Fruit fly (Drosophila melanogaster) whole organism, pupa: ENCODE measurements around the gene CG33333.
A peak's percentile ranks its signal among the peaks of the same experiment; 100 is the strongest.

Experiments
- CG10348 ChIP-seq: fragments of 200-800 bp; sonication (Bioruptor generic); IDR thresholded peaks from 2 replicates; pipeline ENCODE4 v1.3.6; 2022; ENCODE audit warnings: missing biosample characterization, missing genetic modification characterization
- CG12605 ChIP-seq: fragments of 200-800 bp; sonication (Bioruptor generic); IDR thresholded peaks from 2 replicates; pipeline ENCODE4 v1.3.6; 2022; ENCODE audit warnings: missing biosample characterization, missing genetic modification characterization
- CG13204 ChIP-seq: fragments of 200-800 bp; sonication (Bioruptor generic); optimal IDR thresholded peaks from 2 replicates; lab custom pipeline; 2018; ENCODE audit warnings: missing biosample characterization, mild to moderate bottlenecking, missing genetic modification characterization, moderate library complexity
- CG14655 ChIP-seq: fragments of 200-800 bp; sonication (Bioruptor generic); optimal IDR thresholded peaks from 3 replicates; lab custom pipeline; 2017; ENCODE audit warnings: mild to moderate bottlenecking, missing biosample characterization, missing genetic modification reagents, missing genetic modification characterization
- CG15710 ChIP-seq: fragments of 200-800 bp; sonication (Bioruptor generic); optimal IDR thresholded peaks from 2 replicates; lab custom pipeline; 2018; ENCODE audit warnings: missing biosample characterization, mild to moderate bottlenecking, missing genetic modification characterization, moderate library complexity
- CG17806 ChIP-seq: fragments of 200-800 bp; sonication (Bioruptor generic); optimal IDR thresholded peaks from 2 replicates; lab custom pipeline; 2018; ENCODE audit warnings: missing biosample characterization, mild to moderate bottlenecking, missing genetic modification characterization, moderate library complexity
- CG32121 ChIP-seq: fragments of 200-800 bp; sonication (Bioruptor generic); IDR thresholded peaks from 2 replicates; pipeline ENCODE4 v1.3.6; 2022; ENCODE audit warnings: missing biosample characterization, missing genetic modification characterization
- CG34367 ChIP-seq: fragments of 200-800 bp; sonication (Bioruptor generic); optimal IDR thresholded peaks from 2 replicates; lab custom pipeline; 2018; ENCODE audit warnings: missing biosample characterization, mild to moderate bottlenecking, missing genetic modification characterization
- CG4496 ChIP-seq: fragments of 200-800 bp; sonication (Bioruptor generic); IDR thresholded peaks from 3 replicates; pipeline ENCODE4 v1.3.6; 2022; ENCODE audit warnings: missing biosample characterization, missing genetic modification characterization
- CG8159 ChIP-seq: fragments of 200-800 bp; sonication (Bioruptor generic); optimal IDR thresholded peaks from 3 replicates; lab custom pipeline; 2018; ENCODE audit warnings: missing biosample characterization, mild to moderate bottlenecking, missing genetic modification characterization, moderate library complexity
- CG8301 ChIP-seq: fragments of 200-800 bp; sonication (Bioruptor generic); optimal IDR thresholded peaks from 2 replicates; lab custom pipeline; 2018; ENCODE audit warnings: missing biosample characterization, mild to moderate bottlenecking, missing genetic modification characterization
- CG9948 ChIP-seq: fragments of 200-800 bp; sonication (Bioruptor generic); optimal IDR thresholded peaks from 2 replicates; lab custom pipeline; 2018; ENCODE audit warnings: missing biosample characterization, mild to moderate bottlenecking, missing genetic modification characterization, moderate library complexity
- D1 ChIP-seq: fragments of 200-800 bp; sonication (Bioruptor generic); optimal IDR thresholded peaks from 2 replicates; lab custom pipeline; 2018; ENCODE audit warnings: missing biosample characterization, mild to moderate bottlenecking, missing genetic modification characterization, moderate library complexity
- EcR ChIP-seq: fragments of 200-800 bp; sonication (Bioruptor generic); optimal IDR thresholded peaks from 3 replicates; lab custom pipeline; 2019; ENCODE audit warnings: missing biosample characterization, missing genetic modification characterization, mild to moderate bottlenecking, moderate library complexity, missing genetic modification reagents
- Ets98B ChIP-seq: fragments of 200-800 bp; sonication (Bioruptor generic); IDR thresholded peaks from 2 replicates; pipeline ENCODE4 v1.3.6; 2022; ENCODE audit warnings: missing biosample characterization, missing genetic modification characterization
- Pif1A ChIP-seq: fragments of 200-800 bp; sonication (Bioruptor generic); optimal IDR thresholded peaks from 3 replicates; lab custom pipeline; 2016; ENCODE audit warnings: missing biosample characterization, missing genetic modification characterization
- Pif1B ChIP-seq: fragments of 200-800 bp; sonication (Bioruptor generic); optimal IDR thresholded peaks from 3 replicates; lab custom pipeline; 2016; ENCODE audit warnings: missing biosample characterization, missing genetic modification characterization
- Snoo ChIP-seq: fragments of 200-800 bp; sonication (Bioruptor generic); optimal IDR thresholded peaks from 3 replicates; lab custom pipeline; 2017; ENCODE audit warnings: missing biosample characterization, mild to moderate bottlenecking, missing genetic modification characterization, inconsistent platforms
- fd96Ca ChIP-seq: fragments of 200-800 bp; sonication (Bioruptor generic); IDR thresholded peaks from 3 replicates; pipeline ENCODE4 v1.3.6; 2022; ENCODE audit warnings: missing biosample characterization, missing genetic modification characterization
- gl ChIP-seq: fragments of 200-800 bp; sonication (Bioruptor generic); optimal IDR thresholded peaks from 2 replicates; lab custom pipeline; 2018; ENCODE audit warnings: missing biosample characterization, mild to moderate bottlenecking, missing genetic modification characterization
- rn ChIP-seq: fragments of 200-800 bp; sonication (Bioruptor generic); IDR thresholded peaks from 2 replicates; pipeline ENCODE4 v1.3.6; 2022; ENCODE audit warnings: missing biosample characterization, missing genetic modification characterization

The CG33333 gene

dm6 chr3R:17418459-17418858, 1.2 kb downstream of the CG33333 start, which contains the start of gene CG42834:
TSS of gene CG42834 (plus strand) at chr3R:17418759.
- TF ChIP-seq CG15710 (tag; lab: Kevin White, UChicago) = no peak
- no peak for TF ChIP-seq fd96Ca
- no peak for TF ChIP-seq CG34367 (tag; lab: Kevin White, UChicago)
- no peak for TF ChIP-seq Pif1A (GFP tag; lab: Kevin White, UChicago)
- no peak for TF ChIP-seq CG9948 (tag; lab: Kevin White, UChicago)
- no peak for TF ChIP-seq rn
- no peak for TF ChIP-seq CG12605 (GFP tag; lab: Robert Waterston, UW)
- no peak for TF ChIP-seq EcR
- TF ChIP-seq CG8159 (tag; lab: Kevin White, UChicago) = no peak
- no peak for TF ChIP-seq CG14655 (GFP tag; lab: Kevin White, UChicago)
- TF ChIP-seq CG4496 (GFP tag; lab: Robert Waterston, UW) = no peak
- no peak for TF ChIP-seq CG10348 (GFP tag; lab: Robert Waterston, UW)
- TF ChIP-seq CG8301 (tag; lab: Kevin White, UChicago) = no peak
- TF ChIP-seq D1 (tag; lab: Kevin White, UChicago) = no peak
- TF ChIP-seq CG13204 (GFP tag; lab: Kevin White, UChicago) = no peak
- no peak for TF ChIP-seq Pif1B

- TF ChIP-seq Pif1B (no peak), rn (no peak), CG14655 (GFP tag; lab: Kevin White, UChicago) (no peak), CG12605 (GFP tag; lab: Robert Waterston, UW) (no peak), fd96Ca (no peak)
- TF ChIP-seq, all 21 proteins: peak for 0
Measured at dm6 chr3R:17420338-17420737, 3.1 kb downstream of the CG33333 start, which contains the start of gene CG42835. TSS of gene CG42835 (plus strand) at chr3R:17420638.

- TF ChIP-seq Ets98B (GFP tag; lab: Robert Waterston, UW) (no peak), CG8301 (tag; lab: Kevin White, UChicago) (no peak), CG13204 (GFP tag; lab: Kevin White, UChicago) (no peak), CG9948 (tag; lab: Kevin White, UChicago) (no peak), Pif1A (GFP tag; lab: Kevin White, UChicago) (no peak), D1 (tag; lab: Kevin White, UChicago) (no peak), CG32121 (GFP tag; lab: Robert Waterston, UW) (no peak), Pif1B (no peak), fd96Ca (no peak), CG17806 (tag; lab: Kevin White, UChicago) (no peak)
Measured at dm6 chr3R:17422102-17422501, 4.8 kb downstream of the CG33333 start, which contains the start of gene CG14332. TSS of gene CG14332 (minus strand) at chr3R:17422202.

- TF ChIP-seq CG32121 (GFP tag; lab: Robert Waterston, UW) (no peak), gl (no peak), Snoo (tag; lab: Kevin White, UChicago) (no peak), CG12605 (GFP tag; lab: Robert Waterston, UW) (no peak), fd96Ca (no peak), CG4496 (GFP tag; lab: Robert Waterston, UW) (no peak), D1 (tag; lab: Kevin White, UChicago) (no peak), CG17806 (tag; lab: Kevin White, UChicago) (no peak), CG8301 (tag; lab: Kevin White, UChicago) (no peak), CG13204 (GFP tag; lab: Kevin White, UChicago) (no peak), CG9948 (tag; lab: Kevin White, UChicago) (no peak), Pif1A (GFP tag; lab: Kevin White, UChicago) (no peak), Ets98B (GFP tag; lab: Robert Waterston, UW) (no peak), CG8159 (tag; lab: Kevin White, UChicago) (no peak), rn (no peak), CG34367 (tag; lab: Kevin White, UChicago) (no peak), CG14655 (GFP tag; lab: Kevin White, UChicago) (no peak), CG10348 (GFP tag; lab: Robert Waterston, UW) (no peak)
- TF ChIP-seq, all 21 proteins: peak for 0
Measured at dm6 chr3R:17425417-17425915, 8.2 kb downstream of the CG33333 start, which contains the start of gene cysu. TSS of gene cysu (plus strand) at chr3R:17425768.

- TF ChIP-seq gl = no peak
- TF ChIP-seq CG15710 (tag; lab: Kevin White, UChicago) = no peak
- TF ChIP-seq CG12605 (GFP tag; lab: Robert Waterston, UW) = no peak
- no peak for TF ChIP-seq CG34367 (tag; lab: Kevin White, UChicago)
- TF ChIP-seq Pif1A (GFP tag; lab: Kevin White, UChicago) = no peak
- no peak for TF ChIP-seq CG17806 (tag; lab: Kevin White, UChicago)
- no peak for TF ChIP-seq Snoo (tag; lab: Kevin White, UChicago)
- no peak for TF ChIP-seq D1 (tag; lab: Kevin White, UChicago)
Measured at dm6 chr3R:17426265-17426664, 9.0 kb downstream of the CG33333 start.

- TF ChIP-seq Ets98B (GFP tag; lab: Robert Waterston, UW) (peak; percentile 64), CG9948 (tag; lab: Kevin White, UChicago) (no peak), CG10348 (GFP tag; lab: Robert Waterston, UW) (no peak), CG32121 (GFP tag; lab: Robert Waterston, UW) (peak; percentile 60), Pif1B (no peak), rn (no peak), Snoo (tag; lab: Kevin White, UChicago) (no peak), EcR (no peak), CG15710 (tag; lab: Kevin White, UChicago) (no peak), D1 (tag; lab: Kevin White, UChicago) (no peak), CG12605 (GFP tag; lab: Robert Waterston, UW) (no peak), CG34367 (tag; lab: Kevin White, UChicago) (no peak), CG8301 (tag; lab: Kevin White, UChicago) (peak; percentile 58), CG8159 (tag; lab: Kevin White, UChicago) (no peak), CG14655 (GFP tag; lab: Kevin White, UChicago) (peak; percentile 41), CG4496 (GFP tag; lab: Robert Waterston, UW) (peak; percentile 74; the same call in 2 of the 3 replicates), CG17806 (tag; lab: Kevin White, UChicago) (no peak), gl (no peak)
Measured at dm6 chr3R:17430481-17430880, 13.2 kb downstream of the CG33333 start.
